Fruit fly (Drosophila melanogaster) whole organism, pupa: Measurements from ENCODE around the gene CG14332.
"Not testable (repeated sequence)": the region's sequence is repeated elsewhere in the genome, so short reads cannot be mapped to it uniquely, and the experiment has no call there.

Source experiments
- CG14655 ChIP-seq: fragments of 200-800 bp; sonication (Bioruptor generic); optimal IDR thresholded peaks from 3 replicates; lab custom pipeline; 2017; ENCODE audit warnings: mild to moderate bottlenecking, missing biosample characterization, missing genetic modification reagents, missing genetic modification characterization
- CG17806 ChIP-seq: fragments of 200-800 bp; sonication (Bioruptor generic); optimal IDR thresholded peaks from 2 replicates; lab custom pipeline; 2018; ENCODE audit warnings: missing biosample characterization, mild to moderate bottlenecking, missing genetic modification characterization, moderate library complexity
- CG32121 ChIP-seq: fragments of 200-800 bp; sonication (Bioruptor generic); IDR thresholded peaks from 2 replicates; pipeline ENCODE4 v1.3.6; 2022; ENCODE audit warnings: missing biosample characterization, missing genetic modification characterization
- CG34367 ChIP-seq: fragments of 200-800 bp; sonication (Bioruptor generic); optimal IDR thresholded peaks from 2 replicates; lab custom pipeline; 2018; ENCODE audit warnings: missing biosample characterization, mild to moderate bottlenecking, missing genetic modification characterization
- CG4496 ChIP-seq: fragments of 200-800 bp; sonication (Bioruptor generic); IDR thresholded peaks from 3 replicates; pipeline ENCODE4 v1.3.6; 2022; ENCODE audit warnings: missing biosample characterization, missing genetic modification characterization
- CG8159 ChIP-seq: fragments of 200-800 bp; sonication (Bioruptor generic); optimal IDR thresholded peaks from 3 replicates; lab custom pipeline; 2018; ENCODE audit warnings: missing biosample characterization, mild to moderate bottlenecking, missing genetic modification characterization, moderate library complexity
- CG9948 ChIP-seq: fragments of 200-800 bp; sonication (Bioruptor generic); optimal IDR thresholded peaks from 2 replicates; lab custom pipeline; 2018; ENCODE audit warnings: missing biosample characterization, mild to moderate bottlenecking, missing genetic modification characterization, moderate library complexity
- EcR ChIP-seq: fragments of 200-800 bp; sonication (Bioruptor generic); optimal IDR thresholded peaks from 3 replicates; lab custom pipeline; 2019; ENCODE audit warnings: missing biosample characterization, missing genetic modification characterization, mild to moderate bottlenecking, moderate library complexity, missing genetic modification reagents
- rn ChIP-seq: fragments of 200-800 bp; sonication (Bioruptor generic); IDR thresholded peaks from 2 replicates; pipeline ENCODE4 v1.3.6; 2022; ENCODE audit warnings: missing biosample characterization, missing genetic modification characterization

- not testable (repeated sequence) for TF ChIP-seq EcR; CG34367 (tag; lab: Kevin White, UChicago); CG8159 (tag; lab: Kevin White, UChicago); CG14655 (GFP tag; lab: Kevin White, UChicago); CG4496; CG9948 (tag; lab: Kevin White, UChicago); CG32121 (GFP tag; lab: Robert Waterston, UW); rn (GFP tag; lab: Robert Waterston, UW); CG17806
Observed at dm6 chr3R:17456676-17457075, 34.7 kb upstream of the CG14332 start, which contains the start of gene CG14330.
